Worm (Caenorhabditis elegans) whole organism, L1 larva: ENCODE data around the gene suf-1.

Experiments
- Y116A8C.19 ChIP-seq: sonication (generic microtip); optimal IDR thresholded peaks from 2 replicates; lab custom pipeline; 2016; ENCODE audit warnings: missing compliant biosample characterization, missing genetic modification characterization, borderline replicate concordance
- ceh-8 ChIP-seq: fragments of 200-800 bp; sonication (Bioruptor generic); optimal IDR thresholded peaks from 2 replicates; lab custom pipeline; 2018; ENCODE audit warnings: mild to moderate bottlenecking, missing genetic modification characterization, moderate library complexity, missing compliant biosample characterization
- ceh-88 ChIP-seq: fragments of 200-800 bp; sonication (Bioruptor generic); IDR thresholded peaks from 2 replicates; pipeline ENCODE4 v1.3.6; 2022; ENCODE audit warnings: missing genetic modification characterization, missing compliant biosample characterization
- ces-1 ChIP-seq: fragments of 150-350 bp; optimal IDR thresholded peaks from 2 replicates; lab custom pipeline; 2014; ENCODE audit warnings: missing biosample characterization, missing genetic modification reagents, missing genetic modification characterization
- dpl-1 ChIP-seq, 3 experiments: fragments of 150-350 bp in 2 of 3; sonication (generic microtip) in 1 of 3; optimal IDR thresholded peaks; 2 replicates each; lab custom pipeline; 2014 to 2017; ENCODE audit warnings: missing biosample characterization in 3 of 3, missing genetic modification characterization in 3 of 3, missing genetic modification reagents in 3 of 3
- dsc-1 ChIP-seq: sonication (generic microtip); optimal IDR thresholded peaks from 2 replicates; lab custom pipeline; 2016; ENCODE audit warnings: mild to moderate bottlenecking, missing genetic modification characterization, missing compliant biosample characterization
- efl-1 ChIP-seq, 4 experiments: fragments of 150-350 bp; optimal IDR thresholded peaks in 3 of 4; peaks in 1 of 4; 1 replicate in 1 of 4; 2 replicates in 3 of 4; lab custom pipeline; 2014; ENCODE audit warnings: missing biosample characterization in 2 of 4, missing genetic modification characterization in 2 of 4, missing genetic modification reagents in 2 of 4
- efl-3 ChIP-seq: fragments of 200-800 bp; sonication (Bioruptor generic); optimal IDR thresholded peaks from 2 replicates; lab custom pipeline; 2018; ENCODE audit warnings: mild to moderate bottlenecking, missing genetic modification characterization, missing compliant biosample characterization
- egl-13 ChIP-seq: sonication (generic microtip); optimal IDR thresholded peaks from 2 replicates; lab custom pipeline; 2016; ENCODE audit warnings: missing genotype, missing genetic modification reagents, missing genetic modification characterization, missing compliant biosample characterization
- elt-2 ChIP-seq: sonication (generic microtip); optimal IDR thresholded peaks from 2 replicates; lab custom pipeline; 2016; ENCODE audit warnings: missing genetic modification characterization, mild to moderate bottlenecking, inconsistent platforms, missing compliant biosample characterization, missing genetic modification reagents
- elt-3 ChIP-seq, 6 experiments: fragments of 150-350 bp in 1 of 6; sonication (generic microtip); optimal IDR thresholded peaks; 2 replicates each; lab custom pipeline; 2017 to 2018; ENCODE audit warnings: missing biosample characterization in 6 of 6, missing genetic modification characterization in 6 of 6, inconsistent platforms in 1 of 6
- fkh-8 ChIP-seq: sonication (generic microtip); optimal IDR thresholded peaks from 2 replicates; lab custom pipeline; 2016; ENCODE audit warnings: mild to moderate bottlenecking, missing genetic modification characterization, missing compliant biosample characterization
- hlh-4 ChIP-seq: sonication (generic microtip); optimal IDR thresholded peaks from 2 replicates; lab custom pipeline; 2016; ENCODE audit warnings: mild to moderate bottlenecking, missing genetic modification characterization, missing compliant biosample characterization
- irx-1 ChIP-seq: sonication (generic microtip); optimal IDR thresholded peaks from 2 replicates; lab custom pipeline; 2016; ENCODE audit warnings: missing genetic modification characterization, missing compliant biosample characterization
- lin-14 ChIP-seq: fragments of 200-800 bp; sonication (Bioruptor generic); optimal IDR thresholded peaks from 2 replicates; lab custom pipeline; 2018; ENCODE audit warnings: mild to moderate bottlenecking, missing genetic modification characterization, moderate library complexity, missing compliant biosample characterization
- lin-15B ChIP-seq: fragments of 150-350 bp; sonication (generic microtip); optimal IDR thresholded peaks from 3 replicates; lab custom pipeline; 2014; ENCODE audit warnings: missing biosample characterization, missing genetic modification characterization
- lin-39 ChIP-seq: fragments of 150-350 bp; optimal IDR thresholded peaks from 2 replicates; lab custom pipeline; 2014; ENCODE audit warnings: missing biosample characterization, missing genetic modification reagents, missing genetic modification characterization
- lsy-2 ChIP-seq, 2 experiments: fragments of 150-350 bp; optimal IDR thresholded peaks; 2 replicates each; lab custom pipeline; 2014; ENCODE audit warnings: missing biosample characterization in 2 of 2, missing genetic modification characterization in 2 of 2
- mef-2 ChIP-seq: fragments of 150-350 bp; optimal IDR thresholded peaks from 2 replicates; lab custom pipeline; 2014; ENCODE audit warnings: missing biosample characterization, missing genetic modification characterization
- nhr-20 ChIP-seq: sonication (generic microtip); optimal IDR thresholded peaks from 2 replicates; lab custom pipeline; 2016; ENCODE audit warnings: mild to moderate bottlenecking, missing genetic modification characterization, missing compliant biosample characterization
- nhr-237 ChIP-seq: fragments of 150-350 bp; optimal IDR thresholded peaks from 2 replicates; lab custom pipeline; 2014; ENCODE audit warnings: missing biosample characterization, missing genetic modification characterization
- nhr-47 ChIP-seq: sonication (generic microtip); optimal IDR thresholded peaks from 2 replicates; lab custom pipeline; 2016; ENCODE audit warnings: mild to moderate bottlenecking, missing genetic modification characterization, moderate library complexity, missing compliant biosample characterization
- nhr-71 ChIP-seq: sonication (generic microtip); optimal IDR thresholded peaks from 2 replicates; lab custom pipeline; 2016; ENCODE audit warnings: mild to moderate bottlenecking, missing genetic modification characterization, moderate library complexity, missing compliant biosample characterization
- nhr-84 ChIP-seq: sonication (generic microtip); optimal IDR thresholded peaks from 2 replicates; lab custom pipeline; 2017; ENCODE audit warnings: missing biosample characterization, missing genetic modification characterization
- nhr-85 ChIP-seq: sonication (generic microtip); peaks from one replicate; lab custom pipeline; 2016; ENCODE audit warnings: missing genetic modification characterization, inconsistent platforms, missing compliant biosample characterization
- pag-3 ChIP-seq: sonication (generic microtip); optimal IDR thresholded peaks from 2 replicates; lab custom pipeline; 2017; ENCODE audit warnings: missing genetic modification characterization, mild to moderate bottlenecking, missing compliant biosample characterization, antibody characterized with exemption, borderline replicate concordance; ENCODE audit not compliant: insufficient read depth
- rnt-1 ChIP-seq: sonication (generic microtip); optimal IDR thresholded peaks from 2 replicates; lab custom pipeline; 2016; ENCODE audit warnings: mild to moderate bottlenecking, missing genetic modification characterization, moderate library complexity, missing compliant biosample characterization
- snu-23 ChIP-seq: sonication (generic microtip); optimal IDR thresholded peaks from 2 replicates; lab custom pipeline; 2016; ENCODE audit warnings: missing genetic modification characterization, missing compliant biosample characterization
- sox-4 ChIP-seq: sonication (generic microtip); optimal IDR thresholded peaks from 2 replicates; lab custom pipeline; 2016; ENCODE audit warnings: missing genetic modification characterization, missing compliant biosample characterization
- sup-37 ChIP-seq: fragments of 200-800 bp; sonication (Bioruptor generic); optimal IDR thresholded peaks from 2 replicates; lab custom pipeline; 2018; ENCODE audit warnings: mild to moderate bottlenecking, missing genetic modification characterization, missing compliant biosample characterization
- tlp-1 ChIP-seq: fragments of 150-350 bp; optimal IDR thresholded peaks from 2 replicates; lab custom pipeline; 2014; ENCODE audit warnings: missing biosample characterization, missing genetic modification characterization
- unc-130 ChIP-seq: fragments of 150-350 bp; optimal IDR thresholded peaks from 2 replicates; lab custom pipeline; 2017; ENCODE audit warnings: missing biosample characterization, missing genetic modification characterization, inconsistent platforms
- ztf-11 ChIP-seq, 2 experiments: sonication (generic microtip); optimal IDR thresholded peaks; 2 replicates each; lab custom pipeline; 2016 to 2017; ENCODE audit warnings: missing genetic modification characterization in 2 of 2, missing biosample characterization in 1 of 2, missing compliant biosample characterization in 1 of 2
- ztf-4 ChIP-seq: fragments of 150-350 bp; optimal IDR thresholded peaks from 2 replicates; lab custom pipeline; 2014; ENCODE audit warnings: missing biosample characterization, missing genetic modification characterization

The suf-1 gene

DNA sequence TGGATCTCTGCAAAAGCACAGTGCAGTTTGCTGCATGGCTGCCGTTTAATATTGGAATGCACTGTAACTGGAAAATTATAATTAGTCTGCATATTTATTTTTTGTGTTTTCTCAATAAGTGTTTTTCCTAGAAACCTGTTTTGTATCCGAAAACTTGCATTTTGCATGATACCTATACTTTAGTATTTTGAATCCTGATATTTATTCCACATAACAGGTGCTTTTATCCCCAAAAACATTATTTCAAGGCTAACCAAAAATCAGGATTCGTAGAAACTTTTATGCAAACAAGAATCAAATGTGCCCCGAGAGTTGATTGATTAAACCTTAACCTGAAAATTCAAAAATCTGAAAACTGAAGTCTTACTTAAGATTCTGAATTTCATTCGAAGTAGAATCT, 6.9 kb downstream of the suf-1 start:
- TF ChIP-seq lsy-2 (tag; optimal IDR thresholded peaks at IDR 0.05; lab: Kevin White, UChicago) (no peak), elt-2 (no peak), ztf-4 (no peak), pag-3 (tag; lab: Kevin White, UChicago) (no peak), lin-15B (no peak), hlh-4 (tag; lab: Kevin White, UChicago) (peak; percentile 93), snu-23 (no peak), dsc-1 (tag; lab: Kevin White, UChicago) (no peak), egl-13 (no peak), nhr-71 (tag; lab: Kevin White, UChicago) (peak; percentile 15), rnt-1 (no peak), Y116A8C.19 (tag; lab: Kevin White, UChicago) (no peak), elt-3 (tag; optimal IDR thresholded peaks at IDR 0.05; lab: Kevin White, UChicago) (no peak), ztf-11 (tag; optimal IDR thresholded peaks at IDR 0.05; lab: Kevin White, UChicago) (no peak), ceh-8 (no peak), unc-130 (tag; lab: Kevin White, UChicago) (no peak), nhr-237 (no peak), mef-2 (tag; lab: Kevin White, UChicago) (no peak), nhr-47 (tag; lab: Kevin White, UChicago) (peak; percentile 15), ces-1 (GFP tag; lab: Kevin White, UChicago) (no peak), lin-14 (GFP tag; lab: Kevin White, UChicago) (no peak)
- TF ChIP-seq, all 84 proteins: peak for 3

DNA sequence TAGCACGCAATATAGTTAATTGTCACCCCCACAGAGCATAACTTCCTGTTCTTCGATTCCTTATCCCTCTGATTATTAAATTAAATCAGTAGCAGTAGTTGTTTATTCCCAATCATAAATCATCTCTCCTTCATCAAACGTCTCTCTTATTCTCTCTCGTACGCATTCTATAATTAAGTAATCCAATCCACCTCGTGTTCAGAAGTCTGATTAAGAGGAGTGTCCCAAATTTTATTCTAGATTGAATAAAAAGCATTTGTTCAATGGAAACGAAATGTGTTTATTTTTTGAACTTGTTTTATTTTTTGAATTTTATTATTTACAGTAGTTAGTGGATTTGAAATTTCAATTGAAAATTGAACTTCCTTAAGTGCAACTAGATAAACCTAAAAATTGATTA, 7.7 kb downstream of the suf-1 start:
- TF ChIP-seq ceh-88 (GFP tag; lab: Robert Waterston, UW) (no peak), nhr-71 (tag; lab: Kevin White, UChicago) (peak; percentile 9), sup-37 (GFP tag; lab: Kevin White, UChicago) (no peak), lin-39 (tag; lab: Kevin White, UChicago) (no peak), sox-4 (tag; lab: Kevin White, UChicago) (no peak), fkh-8 (tag; lab: Kevin White, UChicago) (peak; percentile 23), ceh-8 (peak; percentile 75), unc-130 (tag; lab: Kevin White, UChicago) (no peak), nhr-85 (tag; lab: Kevin White, UChicago) (no peak), elt-2 (no peak), irx-1 (tag; lab: Kevin White, UChicago) (no peak), nhr-47 (tag; lab: Kevin White, UChicago) (peak; percentile 0)

DNA sequence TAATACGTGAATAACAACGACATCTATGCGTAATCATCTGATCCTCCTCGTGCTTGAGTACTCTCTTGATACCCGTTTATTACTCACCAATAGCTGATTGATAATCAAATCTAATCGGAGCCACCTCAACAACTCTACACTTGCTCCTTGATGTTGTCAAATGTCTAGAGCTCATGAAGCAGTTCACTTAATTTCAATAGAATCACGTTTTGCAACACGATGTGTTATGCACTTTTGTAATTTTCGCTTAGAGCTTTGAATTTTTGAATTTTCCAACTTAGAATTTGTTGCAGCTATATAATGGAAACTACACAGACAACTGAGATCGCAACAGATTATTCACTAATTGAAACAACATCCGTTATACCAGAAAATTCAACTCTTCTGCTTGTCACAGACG, 8.8 kb downstream of the suf-1 start, which contains the start of gene T22C8.1:
Gene T22C8.1 (plus strand): TSS at position 301 of the 400 bp plus-strand sequence.
- no peak for TF ChIP-seq dpl-1 (GFP tag; optimal IDR thresholded peaks at IDR 0.05; lab: Kevin White, UChicago)
- TF ChIP-seq efl-3 (GFP tag; lab: Kevin White, UChicago), result no peak

DNA sequence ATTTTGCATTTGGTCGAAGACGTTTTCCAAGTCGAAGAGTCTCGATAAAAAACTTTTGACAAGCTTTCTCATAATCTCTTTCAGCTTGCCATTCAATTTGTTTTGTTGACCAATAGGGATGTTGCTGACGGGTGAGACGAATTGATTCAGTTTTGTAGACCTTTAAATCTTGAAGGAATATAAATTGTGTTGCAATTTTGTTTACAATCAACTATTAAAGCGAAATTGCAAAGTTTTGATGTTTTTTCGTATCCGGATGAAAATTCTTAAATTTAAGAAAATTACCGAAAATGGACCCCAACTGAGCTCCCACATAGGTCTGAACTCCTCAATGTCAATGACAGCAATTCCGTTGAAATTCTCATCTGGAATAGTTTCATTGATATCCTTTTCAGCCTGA, 12.5 kb downstream of the suf-1 start:
- TF ChIP-seq lsy-2 (tag; optimal IDR thresholded peaks at IDR 0.05; lab: Kevin White, UChicago), result no peak
- TF ChIP-seq tlp-1 (tag; lab: Kevin White, UChicago), result no peak
- no peak for TF ChIP-seq nhr-84 (tag; lab: Kevin White, UChicago)
- no peak for TF ChIP-seq ces-1 (GFP tag; lab: Kevin White, UChicago)
- TF ChIP-seq efl-1 (optimal IDR thresholded peaks at IDR 0.05; lab: Kevin White, UChicago), result no peak
- peak in 1 of 2 experiments; percentile 12 for TF ChIP-seq efl-1 (GFP tag; optimal IDR thresholded peaks at IDR 0.05 in 1 of 2; lab: Kevin White, UChicago)
- TF ChIP-seq nhr-20 (tag; lab: Kevin White, UChicago), result no peak
